Fruit fly (Drosophila melanogaster): ENCODE measurements around the gene CG43133.

The CG43133 gene

DNA sequence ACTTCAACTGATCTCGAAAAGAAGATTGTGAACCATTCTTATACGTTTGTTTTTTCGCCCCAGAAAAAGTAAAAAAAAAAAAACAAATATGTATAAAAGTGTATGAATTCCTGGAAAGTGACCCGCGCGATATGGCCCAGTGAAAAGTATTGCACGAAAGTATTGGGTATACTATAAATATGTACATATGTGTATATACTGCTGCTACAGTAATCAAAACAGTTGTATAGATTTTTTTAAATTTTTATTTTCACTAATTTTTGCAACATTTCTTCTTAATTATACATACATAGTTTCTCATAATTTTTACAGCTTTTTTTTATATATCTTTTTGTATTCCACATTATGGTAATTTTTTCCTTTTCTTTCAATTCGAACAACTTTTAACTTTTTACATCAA lies at the start of gene CG43133:
Gene CG43133, minus strand, starts transcription at position 11 of the 400 bp plus-strand sequence.
- TF ChIP-seq EcR (GFP tag; optimal IDR thresholded peaks at IDR 0.05) (no peak), CG8478 (optimal IDR thresholded peaks at IDR 0.05) (no peak), Dll (optimal IDR thresholded peaks at IDR 0.05) (no peak), usp (GFP tag; optimal IDR thresholded peaks at IDR 0.05) (no peak), psq (optimal IDR thresholded peaks at IDR 0.05) (no peak), pan (optimal IDR thresholded peaks at IDR 0.05) (no peak)

DNA sequence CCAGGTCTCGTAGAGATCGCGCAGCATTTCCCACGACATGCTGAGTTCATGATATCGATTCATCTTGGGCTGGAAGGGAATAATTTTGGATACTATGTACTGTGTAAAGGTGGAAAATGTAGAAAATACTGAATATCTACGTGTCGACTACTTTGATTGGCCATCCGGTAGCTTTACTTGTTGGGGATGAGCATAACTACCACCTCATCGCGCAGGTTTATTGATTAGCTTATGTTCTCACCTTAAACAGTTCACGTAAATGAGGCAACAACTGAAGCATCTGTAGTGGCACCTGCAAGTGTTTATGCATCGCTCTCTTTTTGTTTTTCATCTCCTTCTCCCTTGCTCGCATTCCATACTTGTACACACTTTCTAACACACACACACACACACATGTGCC lies 49.4 kb upstream of the CG43133 start, which contains the start of gene Andorra:
Gene Andorra, minus strand, starts transcription at position 101 of the 400 bp plus-strand sequence.
- TF ChIP-seq psq (optimal IDR thresholded peaks at IDR 0.05), result no peak
- no peak for TF ChIP-seq usp (GFP tag; optimal IDR thresholded peaks at IDR 0.05)
- TF ChIP-seq pan (optimal IDR thresholded peaks at IDR 0.05), result no peak
- no peak for TF ChIP-seq Dll (optimal IDR thresholded peaks at IDR 0.05)
- no peak for TF ChIP-seq CG8478 (optimal IDR thresholded peaks at IDR 0.05)
- no peak for TF ChIP-seq EcR (GFP tag; optimal IDR thresholded peaks at IDR 0.05)

DNA sequence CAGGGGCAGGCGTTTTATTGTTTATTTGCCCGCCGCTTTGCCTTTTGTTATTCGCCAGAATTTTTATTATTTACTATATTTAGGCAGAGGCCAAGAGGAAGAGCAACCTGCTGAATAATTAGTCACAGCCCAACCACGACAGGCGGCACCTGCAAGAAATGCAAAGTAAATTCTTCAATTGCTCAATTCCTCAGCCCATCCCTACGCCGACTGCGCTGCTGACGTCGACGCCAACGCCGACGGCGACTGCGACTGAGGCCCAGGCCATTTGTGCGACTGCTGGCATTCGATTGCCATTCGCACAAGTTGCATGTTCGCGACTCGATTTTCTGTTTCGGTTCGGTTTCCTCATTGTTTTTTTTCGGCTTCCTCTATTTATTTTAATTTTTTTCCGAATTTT lies 47.3 kb upstream of the CG43133 start, which contains the start of gene Frq2:
Gene Frq2, plus strand, starts transcription at position 301 of the 400 bp plus-strand sequence.
- TF ChIP-seq EcR (GFP tag; optimal IDR thresholded peaks at IDR 0.05), result no peak
- TF ChIP-seq CG8478 (optimal IDR thresholded peaks at IDR 0.05), result no peak
- no peak for TF ChIP-seq Dll (optimal IDR thresholded peaks at IDR 0.05)
- no peak for TF ChIP-seq psq (optimal IDR thresholded peaks at IDR 0.05)
- no peak for TF ChIP-seq pan (optimal IDR thresholded peaks at IDR 0.05)
- no peak for TF ChIP-seq usp (GFP tag; optimal IDR thresholded peaks at IDR 0.05)

DNA sequence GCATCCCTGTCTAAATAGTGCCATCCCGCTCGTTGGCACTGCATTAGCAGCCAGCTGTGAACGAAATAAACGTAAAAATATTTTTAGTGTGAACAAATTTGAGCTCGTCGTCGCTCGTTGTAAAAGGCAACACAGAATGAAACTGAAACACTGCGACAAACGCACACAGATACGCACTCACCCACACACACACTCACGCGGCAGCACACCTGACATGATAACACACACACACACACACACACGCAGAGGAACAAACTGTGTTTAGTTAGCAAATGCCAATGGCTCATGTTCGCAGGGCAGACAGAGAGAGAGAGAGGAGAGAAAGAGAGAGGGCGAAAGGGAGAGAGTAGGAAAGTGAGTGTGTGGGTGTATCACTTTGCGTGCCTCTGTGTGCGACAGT lies 29.0 kb upstream of the CG43133 start:
- no peak for TF ChIP-seq psq (optimal IDR thresholded peaks at IDR 0.05)
- no peak for TF ChIP-seq usp (GFP tag; optimal IDR thresholded peaks at IDR 0.05)
- TF ChIP-seq CG8478 (optimal IDR thresholded peaks at IDR 0.05), result no peak
- TF ChIP-seq Dll (optimal IDR thresholded peaks at IDR 0.05), result no peak

DNA sequence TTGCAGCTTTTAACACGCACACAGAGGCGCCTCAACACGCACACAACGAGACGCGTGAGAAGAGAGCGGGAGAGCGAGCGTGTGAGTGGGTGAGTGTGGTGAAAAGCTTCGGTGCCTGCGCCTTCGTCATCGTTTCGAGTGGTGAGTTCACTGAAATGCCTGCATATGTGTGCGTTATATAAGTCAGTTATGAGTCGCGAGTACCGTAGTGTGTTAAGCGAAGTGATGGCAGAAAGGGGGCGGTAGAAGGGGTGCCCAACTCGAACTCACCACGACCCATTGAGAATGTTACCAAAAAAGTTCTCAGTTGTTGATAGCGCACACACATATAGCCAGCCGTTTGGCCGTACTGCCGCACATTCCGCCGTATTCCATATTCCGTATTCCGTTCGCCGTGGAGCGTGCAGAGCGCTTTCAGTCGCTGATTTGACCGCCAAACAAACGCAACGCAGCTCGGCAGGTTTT lies 25.0 kb upstream of the CG43133 start, which contains the start of gene Frq1:
Gene Frq1, plus strand, starts transcription at position 415 of the 465 bp plus-strand sequence.
- TF ChIP-seq Dll (optimal IDR thresholded peaks at IDR 0.05), result no peak
- no peak for TF ChIP-seq usp (GFP tag; optimal IDR thresholded peaks at IDR 0.05)
- TF ChIP-seq psq (optimal IDR thresholded peaks at IDR 0.05), result no peak
- TF ChIP-seq pan (optimal IDR thresholded peaks at IDR 0.05), result no peak
- no peak for TF ChIP-seq EcR (GFP tag; optimal IDR thresholded peaks at IDR 0.05)
- no peak for TF ChIP-seq CG8478 (optimal IDR thresholded peaks at IDR 0.05)

DNA sequence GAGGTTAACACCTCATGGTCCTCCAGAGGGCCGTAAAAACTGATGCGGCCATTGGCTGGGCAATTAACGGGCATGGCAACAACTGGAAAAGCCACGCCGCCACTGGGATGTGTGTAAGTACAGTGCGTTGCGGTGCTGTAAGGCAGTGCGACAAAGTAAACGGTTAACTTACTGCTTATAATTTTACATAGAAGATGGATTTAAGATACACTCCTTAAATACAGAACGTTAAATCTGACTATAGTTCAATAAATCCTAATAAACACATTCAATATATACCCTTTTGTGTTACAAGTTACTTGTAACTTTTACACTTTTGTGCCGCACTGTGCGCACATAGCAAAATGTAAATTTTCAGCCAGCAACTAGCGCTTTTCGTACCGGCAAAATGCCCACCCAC lies 23.0 kb upstream of the CG43133 start:
- no peak for TF ChIP-seq Dll (optimal IDR thresholded peaks at IDR 0.05)
- TF ChIP-seq usp (GFP tag; optimal IDR thresholded peaks at IDR 0.05), result no peak
- no peak for TF ChIP-seq pan (optimal IDR thresholded peaks at IDR 0.05)
- TF ChIP-seq EcR (GFP tag; optimal IDR thresholded peaks at IDR 0.05), result no peak
- no peak for TF ChIP-seq psq (optimal IDR thresholded peaks at IDR 0.05)
- no peak for TF ChIP-seq CG8478 (optimal IDR thresholded peaks at IDR 0.05)

DNA sequence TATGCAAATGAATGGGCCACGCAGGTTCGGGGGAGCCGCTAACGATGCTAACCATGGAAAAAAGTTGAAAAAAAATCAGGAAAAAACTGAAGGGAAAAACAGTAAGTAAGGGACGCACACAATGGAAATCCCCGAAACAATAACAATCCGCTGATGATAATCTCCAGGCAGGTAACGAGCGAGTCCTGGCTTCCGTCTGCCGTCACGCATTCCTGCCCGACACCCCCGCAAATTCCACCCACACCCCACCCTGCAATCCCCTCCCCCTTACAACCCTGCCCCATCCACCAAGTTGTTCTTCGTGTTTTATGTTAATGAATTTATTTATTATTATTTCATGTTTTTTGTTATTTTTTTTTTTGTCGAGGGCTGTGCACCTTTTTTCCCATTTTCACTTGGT lies 21.3 kb upstream of the CG43133 start:
- no peak for TF ChIP-seq EcR (GFP tag; optimal IDR thresholded peaks at IDR 0.05)
- no peak for TF ChIP-seq CG8478 (optimal IDR thresholded peaks at IDR 0.05)
- no peak for TF ChIP-seq pan (optimal IDR thresholded peaks at IDR 0.05)
- no peak for TF ChIP-seq Dll (optimal IDR thresholded peaks at IDR 0.05)
- TF ChIP-seq psq (optimal IDR thresholded peaks at IDR 0.05), result no peak
- TF ChIP-seq usp (GFP tag; optimal IDR thresholded peaks at IDR 0.05), result no peak

DNA sequence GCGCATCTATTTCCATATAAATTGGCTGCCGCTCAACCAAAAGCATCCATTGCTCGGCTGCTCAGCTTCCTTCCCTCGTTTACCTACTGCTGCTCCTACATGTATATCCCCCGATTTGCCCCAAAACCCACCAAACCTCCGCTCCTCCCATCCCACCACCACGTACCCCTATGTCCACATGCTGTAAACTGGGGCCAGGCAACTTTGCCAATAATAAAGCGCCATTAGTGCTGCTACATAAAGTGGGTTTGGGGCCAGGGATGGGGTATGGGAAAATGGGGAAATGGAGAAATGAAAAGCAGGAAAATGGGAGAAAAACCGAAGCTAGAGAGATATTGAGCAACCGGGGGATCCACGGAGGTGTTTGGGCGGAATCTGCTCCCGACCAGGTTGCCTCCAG lies 19.3 kb upstream of the CG43133 start:
- no peak for TF ChIP-seq Dll (optimal IDR thresholded peaks at IDR 0.05)
- TF ChIP-seq psq (optimal IDR thresholded peaks at IDR 0.05), result no peak
- no peak for TF ChIP-seq EcR (GFP tag; optimal IDR thresholded peaks at IDR 0.05)
- no peak for TF ChIP-seq usp (GFP tag; optimal IDR thresholded peaks at IDR 0.05)
- TF ChIP-seq pan (optimal IDR thresholded peaks at IDR 0.05), result no peak
- no peak for TF ChIP-seq CG8478 (optimal IDR thresholded peaks at IDR 0.05)

DNA sequence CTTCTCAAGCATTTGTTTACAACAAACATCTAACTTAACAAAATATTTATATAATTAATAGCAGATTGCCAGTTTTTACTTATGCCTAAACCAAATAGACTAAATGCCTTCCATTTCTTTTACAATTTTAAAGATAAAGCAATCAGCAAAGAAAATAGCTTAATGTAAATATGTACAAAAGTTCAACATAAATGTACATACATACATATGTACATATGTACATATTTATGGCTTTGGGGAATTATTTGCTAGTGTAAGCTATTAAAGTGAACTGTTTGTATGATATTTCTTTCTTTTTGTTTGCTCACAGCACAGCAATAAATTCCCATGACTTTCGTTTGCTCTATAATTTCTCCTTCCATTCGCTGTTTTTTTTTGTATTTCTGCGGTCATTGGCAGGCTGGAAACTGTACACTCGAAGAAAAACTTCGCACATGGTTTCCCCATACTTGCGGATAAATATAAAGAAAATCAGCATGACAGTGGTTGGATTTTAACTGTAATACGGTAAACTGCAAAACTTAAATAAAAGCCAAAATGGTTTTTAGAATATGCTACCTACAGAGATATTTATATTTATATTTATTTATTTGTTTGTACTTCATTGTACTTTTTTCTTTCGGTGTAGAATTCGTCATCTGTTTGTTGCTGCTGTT lies 11.1 kb upstream of the CG43133 start:
- TF ChIP-seq EcR (GFP tag; optimal IDR thresholded peaks at IDR 0.05), result no peak
- TF ChIP-seq psq (optimal IDR thresholded peaks at IDR 0.05), result no peak
- TF ChIP-seq usp (GFP tag; optimal IDR thresholded peaks at IDR 0.05), result no peak
- TF ChIP-seq Dll (optimal IDR thresholded peaks at IDR 0.05), result no peak
- TF ChIP-seq CG8478 (optimal IDR thresholded peaks at IDR 0.05), result no peak
- no peak for TF ChIP-seq pan (optimal IDR thresholded peaks at IDR 0.05)

DNA sequence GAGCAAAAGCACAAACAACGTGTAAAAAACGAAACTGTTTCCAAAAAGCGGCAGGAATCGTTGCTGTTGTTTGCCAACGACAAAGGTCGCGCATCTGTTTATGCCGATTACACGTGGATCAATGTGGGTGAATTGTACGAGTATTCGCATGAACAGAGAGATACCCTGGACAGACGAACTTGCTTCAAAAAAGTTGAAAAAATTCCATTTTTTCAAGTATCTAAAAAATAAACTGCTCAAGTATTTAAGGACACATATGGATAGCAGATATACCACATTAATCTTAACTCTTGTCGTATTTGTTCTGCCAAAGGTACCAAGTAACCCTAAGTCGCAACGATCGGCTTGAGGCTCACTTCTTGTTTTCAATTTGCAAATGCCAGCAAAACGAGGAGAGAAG lies 10.0 kb upstream of the CG43133 start:
- TF ChIP-seq psq (optimal IDR thresholded peaks at IDR 0.05) (no peak), pan (optimal IDR thresholded peaks at IDR 0.05) (peak; percentile 58), usp (GFP tag; optimal IDR thresholded peaks at IDR 0.05) (no peak), Dll (optimal IDR thresholded peaks at IDR 0.05) (no peak), EcR (GFP tag; optimal IDR thresholded peaks at IDR 0.05) (no peak), CG8478 (optimal IDR thresholded peaks at IDR 0.05) (no peak)

DNA sequence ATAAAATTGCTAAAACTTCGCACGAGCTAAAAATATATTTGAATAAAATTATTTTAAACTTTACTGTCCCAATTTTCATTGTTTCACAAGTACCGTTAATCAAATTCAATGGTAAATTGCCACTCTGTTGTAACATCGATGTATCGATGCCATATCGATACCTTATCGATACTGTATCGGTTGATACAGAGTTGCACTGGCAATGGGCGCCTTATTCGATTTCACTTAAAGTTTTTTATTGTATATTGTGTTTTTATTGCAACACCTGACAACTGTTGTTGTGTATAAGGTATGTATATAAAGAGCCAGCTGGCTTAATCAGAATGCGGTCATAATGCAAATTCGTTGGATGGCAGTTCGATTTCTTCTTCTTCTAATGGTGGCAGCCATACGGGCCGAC lies 8.3 kb upstream of the CG43133 start, which contains the start of gene CG43229:
Gene CG43229, plus strand, starts transcription at position 246 of the 400 bp plus-strand sequence.
- TF ChIP-seq usp (GFP tag; optimal IDR thresholded peaks at IDR 0.05) (no peak), psq (optimal IDR thresholded peaks at IDR 0.05) (no peak), CG8478 (optimal IDR thresholded peaks at IDR 0.05) (no peak), EcR (GFP tag; optimal IDR thresholded peaks at IDR 0.05) (no peak), Dll (optimal IDR thresholded peaks at IDR 0.05) (no peak), pan (optimal IDR thresholded peaks at IDR 0.05) (no peak)

Data from whole organism.